Worm (Caenorhabditis elegans) whole organism, late embryonic: ENCODE data around the gene ceh-87.

ENCODE experiments used
- C38D4.7 ChIP-seq: fragments of 200-800 bp; sonication (Bioruptor generic); optimal IDR thresholded peaks from 2 replicates; lab custom pipeline; 2018; ENCODE audit warnings: mild to moderate bottlenecking, missing genetic modification characterization, moderate library complexity, missing compliant biosample characterization
- K02D7.2 ChIP-seq: sonication (generic microtip); optimal IDR thresholded peaks from 2 replicates; lab custom pipeline; 2017; ENCODE audit warnings: mild to moderate bottlenecking, missing genetic modification characterization, missing compliant biosample characterization
- K09A11.1 ChIP-seq: sonication (generic microtip); optimal IDR thresholded peaks from 2 replicates; lab custom pipeline; 2017; ENCODE audit warnings: antibody characterized with exemption, mild to moderate bottlenecking, missing genetic modification characterization, missing compliant biosample characterization; ENCODE audit not compliant: insufficient read depth
- T23F11.4 ChIP-seq: fragments of 200-800 bp; sonication (Bioruptor generic); optimal IDR thresholded peaks from 2 replicates; lab custom pipeline; 2018; ENCODE audit warnings: mild to moderate bottlenecking, missing genetic modification characterization, missing compliant biosample characterization
- ahr-1 ChIP-seq: sonication (generic microtip); optimal IDR thresholded peaks from 2 replicates; lab custom pipeline; 2016; ENCODE audit warnings: missing genetic modification characterization, missing compliant biosample characterization
- ama-1 ChIP-seq: fragments of 150-350 bp; optimal IDR thresholded peaks from 2 replicates; lab custom pipeline; 2014
- ceh-18 ChIP-seq: sonication (generic microtip); optimal IDR thresholded peaks from 2 replicates; lab custom pipeline; 2016; ENCODE audit warnings: missing genetic modification characterization, missing compliant biosample characterization
- ceh-22 ChIP-seq: sonication (generic microtip); optimal IDR thresholded peaks from 2 replicates; lab custom pipeline; 2017; ENCODE audit warnings: missing biosample characterization, missing genetic modification characterization
- ceh-24 ChIP-seq: sonication (generic microtip); optimal IDR thresholded peaks from 2 replicates; lab custom pipeline; 2016; ENCODE audit warnings: mild to moderate bottlenecking, missing genetic modification characterization, missing compliant biosample characterization
- ceh-30 ChIP-seq: fragments of 150-350 bp; optimal IDR thresholded peaks from 2 replicates; lab custom pipeline; 2014; ENCODE audit warnings: missing biosample characterization, missing genetic modification characterization
- ceh-34 ChIP-seq: sonication (generic microtip); optimal IDR thresholded peaks from 2 replicates; lab custom pipeline; 2016; ENCODE audit warnings: mild to moderate bottlenecking, missing genetic modification characterization, missing compliant biosample characterization
- ceh-48 ChIP-seq: sonication (generic microtip); optimal IDR thresholded peaks from 2 replicates; lab custom pipeline; 2016; ENCODE audit warnings: missing genetic modification characterization, inconsistent platforms, missing compliant biosample characterization
- che-1 ChIP-seq: sonication (generic microtip); optimal IDR thresholded peaks from 2 replicates; lab custom pipeline; 2016; ENCODE audit warnings: mild to moderate bottlenecking, missing genetic modification characterization, missing compliant biosample characterization
- elt-2 ChIP-seq: sonication (generic microtip); optimal IDR thresholded peaks from 2 replicates; lab custom pipeline; 2016; ENCODE audit warnings: missing genetic modification reagents, missing genetic modification characterization, missing compliant biosample characterization
- elt-4 ChIP-seq: sonication (generic microtip); optimal IDR thresholded peaks from 2 replicates; lab custom pipeline; 2016; ENCODE audit warnings: missing genetic modification characterization, missing compliant biosample characterization
- ets-4 ChIP-seq: sonication (generic microtip); optimal IDR thresholded peaks from 2 replicates; lab custom pipeline; 2016; ENCODE audit warnings: missing genetic modification characterization, missing compliant biosample characterization
- fax-1 ChIP-seq: sonication (generic microtip); optimal IDR thresholded peaks from 2 replicates; lab custom pipeline; 2016; ENCODE audit warnings: missing genotype, missing genetic modification characterization, missing compliant biosample characterization
- fkh-6 ChIP-seq: sonication (generic microtip); optimal IDR thresholded peaks from 2 replicates; lab custom pipeline; 2016; ENCODE audit warnings: missing genetic modification characterization, missing compliant biosample characterization
- hlh-13 ChIP-seq: fragments of 200-800 bp; sonication (Bioruptor generic); optimal IDR thresholded peaks from 2 replicates; lab custom pipeline; 2018; ENCODE audit warnings: mild to moderate bottlenecking, missing genetic modification characterization, missing compliant biosample characterization
- hlh-30 ChIP-seq: sonication (generic microtip); optimal IDR thresholded peaks from 2 replicates; lab custom pipeline; 2017; ENCODE audit warnings: antibody characterized with exemption, missing genetic modification characterization, missing compliant biosample characterization; ENCODE audit not compliant: insufficient read depth
- lin-11 ChIP-seq: fragments of 200-800 bp; sonication (Bioruptor generic); optimal IDR thresholded peaks from 2 replicates; lab custom pipeline; 2018; ENCODE audit warnings: mild to moderate bottlenecking, missing genetic modification characterization, missing compliant biosample characterization
- mec-3 ChIP-seq: sonication (generic microtip); optimal IDR thresholded peaks from 2 replicates; lab custom pipeline; 2016; ENCODE audit warnings: borderline replicate concordance, missing genetic modification characterization, missing compliant biosample characterization
- nfya-1 ChIP-seq: sonication (generic microtip); optimal IDR thresholded peaks from 2 replicates; lab custom pipeline; 2017; ENCODE audit warnings: missing genetic modification characterization, mild to moderate bottlenecking, missing compliant biosample characterization, antibody characterized with exemption, moderate library complexity
- nhr-11 ChIP-seq: fragments of 150-350 bp; optimal IDR thresholded peaks from 2 replicates; lab custom pipeline; 2014; ENCODE audit warnings: missing biosample characterization, missing genetic modification characterization
- npax-4 ChIP-seq: sonication (generic microtip); optimal IDR thresholded peaks from 2 replicates; lab custom pipeline; 2016; ENCODE audit warnings: missing genetic modification characterization, missing compliant biosample characterization
- odd-2 ChIP-seq: sonication (generic microtip); optimal IDR thresholded peaks from 2 replicates; lab custom pipeline; 2017; ENCODE audit warnings: antibody characterized with exemption, mild to moderate bottlenecking, missing genetic modification characterization, missing compliant biosample characterization
- pat-9 ChIP-seq: fragments of 200-800 bp; sonication (Bioruptor generic); optimal IDR thresholded peaks from 2 replicates; lab custom pipeline; 2018; ENCODE audit warnings: mild to moderate bottlenecking, missing genetic modification characterization, moderate library complexity, missing compliant biosample characterization
- pha-2 ChIP-seq: sonication (generic microtip); optimal IDR thresholded peaks from 2 replicates; lab custom pipeline; 2017; ENCODE audit warnings: mild to moderate bottlenecking, missing genetic modification characterization, missing compliant biosample characterization
- pha-4 ChIP-seq: fragments of 150-350 bp; optimal IDR thresholded peaks from 2 replicates; lab custom pipeline; 2018; ENCODE audit warnings: missing biosample characterization, missing genetic modification reagents, missing genetic modification characterization
- pros-1 ChIP-seq: fragments of 150-350 bp; optimal IDR thresholded peaks from 2 replicates; lab custom pipeline; 2014; ENCODE audit warnings: missing biosample characterization, missing genetic modification reagents, missing genetic modification characterization
- ref-2 ChIP-seq: sonication (generic microtip); optimal IDR thresholded peaks from 2 replicates; lab custom pipeline; 2016; ENCODE audit warnings: missing genetic modification characterization, missing compliant biosample characterization
- sdc-2 ChIP-seq: sonication (generic microtip); optimal IDR thresholded peaks from 2 replicates; lab custom pipeline; 2016; ENCODE audit warnings: missing genotype, missing genetic modification characterization, missing compliant biosample characterization
- sox-4 ChIP-seq: sonication (generic microtip); optimal IDR thresholded peaks from 2 replicates; lab custom pipeline; 2017; ENCODE audit warnings: mild to moderate bottlenecking, missing genetic modification characterization, inconsistent platforms, missing compliant biosample characterization
- syd-9 ChIP-seq: sonication (generic microtip); optimal IDR thresholded peaks from 2 replicates; lab custom pipeline; 2016; ENCODE audit warnings: mild to moderate bottlenecking, missing genetic modification characterization, moderate library complexity, missing compliant biosample characterization
- tbx-2 ChIP-seq: sonication (generic microtip); optimal IDR thresholded peaks from 2 replicates; lab custom pipeline; 2016; ENCODE audit warnings: missing genetic modification characterization, missing compliant biosample characterization
- tbx-7 ChIP-seq: sonication (generic microtip); optimal IDR thresholded peaks from 2 replicates; lab custom pipeline; 2016; ENCODE audit warnings: missing genotype, missing genetic modification characterization, missing compliant biosample characterization
- unc-42 ChIP-seq: sonication (generic microtip); optimal IDR thresholded peaks from 2 replicates; lab custom pipeline; 2016; ENCODE audit warnings: missing genotype, missing genetic modification characterization, missing compliant biosample characterization
- unc-55 ChIP-seq: sonication (generic microtip); optimal IDR thresholded peaks from 2 replicates; lab custom pipeline; 2017; ENCODE audit warnings: missing biosample characterization, missing genetic modification reagents, missing genetic modification characterization

ceh-87 gene

ce11 chrII:2700229-2700628 is 16.1 kb upstream of the ceh-87 start, which contains the start of gene sri-61:
sri-61 (minus strand) TSS chrII:2700329.
- no peak for TF ChIP-seq che-1 (tag; lab: Kevin White, UChicago)
- no peak for TF ChIP-seq ref-2 (tag; lab: Kevin White, UChicago)
- no peak for TF ChIP-seq pros-1 (tag; lab: Kevin White, UChicago)
- no peak for TF ChIP-seq ama-1 (lab: Kevin White, UChicago)
- no peak for TF ChIP-seq ceh-30
- TF ChIP-seq ceh-34 (tag; lab: Kevin White, UChicago) = no peak
- TF ChIP-seq K02D7.2 (tag; lab: Kevin White, UChicago) = no peak
- TF ChIP-seq ceh-24 (tag; lab: Kevin White, UChicago) = no peak
- no peak for TF ChIP-seq K09A11.1 (tag; lab: Kevin White, UChicago)
- TF ChIP-seq ahr-1 = no peak
- TF ChIP-seq tbx-7 = no peak
- TF ChIP-seq ets-4 (tag; lab: Kevin White, UChicago) = no peak
- TF ChIP-seq sox-4 = no peak

DNA sequence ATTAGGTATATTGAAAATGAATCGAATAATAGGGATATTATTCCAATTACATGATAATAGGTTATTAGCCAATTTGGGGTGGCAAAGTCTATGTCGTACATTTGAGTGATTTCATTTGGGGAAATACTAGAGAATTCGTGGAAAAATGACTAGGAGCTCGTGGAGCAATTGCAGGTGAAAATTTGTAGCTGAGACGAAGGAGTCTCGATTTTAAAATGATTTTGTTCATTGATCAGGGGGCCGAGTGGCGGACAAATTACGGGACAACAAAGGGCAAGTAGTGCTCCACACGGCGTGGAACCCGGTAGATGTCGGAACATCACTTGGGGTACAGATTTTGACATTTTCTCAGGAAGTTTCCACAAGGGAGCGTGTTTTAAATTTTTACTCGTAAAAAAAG is 14.3 kb upstream of the ceh-87 start, which contains the start of gene sri-62:
Gene sri-62 (minus strand): TSS at position 101 of the 400 bp plus-strand sequence.
- TF ChIP-seq sox-4 = no peak
- no peak for TF ChIP-seq unc-55 (GFP tag; lab: Kevin White, UChicago)
- no peak for TF ChIP-seq pha-4 (tag; lab: Kevin White, UChicago)
- TF ChIP-seq hlh-13 (GFP tag; lab: Kevin White, UChicago) = no peak
- TF ChIP-seq elt-2 (tag; lab: Kevin White, UChicago) = no peak
- no peak for TF ChIP-seq ceh-22 (tag; lab: Kevin White, UChicago)
- no peak for TF ChIP-seq hlh-30 (tag; lab: Kevin White, UChicago)
- no peak for TF ChIP-seq tbx-2 (tag; lab: Kevin White, UChicago)
- TF ChIP-seq lin-11 = no peak
- TF ChIP-seq fkh-6 (tag; lab: Kevin White, UChicago) = no peak
- no peak for TF ChIP-seq npax-4 (tag; lab: Kevin White, UChicago)
- no peak for TF ChIP-seq C38D4.7 (GFP tag; lab: Kevin White, UChicago)
- no peak for TF ChIP-seq nhr-11 (tag; lab: Kevin White, UChicago)
- no peak for TF ChIP-seq mec-3 (tag; lab: Kevin White, UChicago)
- TF ChIP-seq pat-9 = no peak
- no peak for TF ChIP-seq syd-9 (tag; lab: Kevin White, UChicago)
- TF ChIP-seq che-1 (tag; lab: Kevin White, UChicago) = no peak
- no peak for TF ChIP-seq sdc-2 (tag; lab: Kevin White, UChicago)
- no peak for TF ChIP-seq fax-1 (tag; lab: Kevin White, UChicago)
- TF ChIP-seq, all 69 proteins: peak for 0

DNA sequence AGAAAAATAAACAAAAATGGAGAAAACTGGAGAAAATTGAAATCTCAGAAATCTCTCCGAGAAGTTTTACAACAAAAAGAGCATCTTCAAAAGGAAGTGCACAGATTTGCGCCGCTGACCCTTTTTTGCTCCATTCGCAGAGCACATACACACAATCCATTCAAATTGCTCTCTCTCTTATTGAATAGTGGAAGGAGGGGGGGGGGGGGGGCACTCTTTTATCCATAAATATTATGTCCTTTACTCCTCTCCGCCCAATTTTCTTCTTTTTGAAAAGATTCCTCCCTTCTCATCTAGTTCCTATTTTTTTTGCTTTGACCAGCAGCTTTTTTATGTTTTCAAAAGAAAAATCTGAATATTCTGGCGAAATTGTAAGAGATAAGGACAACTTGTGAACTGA is 11.0 kb upstream of the ceh-87 start:
- TF ChIP-seq ceh-48 (tag; lab: Kevin White, UChicago) (no peak), nfya-1 (no peak), T23F11.4 (no peak), ets-4 (tag; lab: Kevin White, UChicago) (no peak), elt-4 (tag; lab: Kevin White, UChicago) (no peak), unc-42 (tag; lab: Kevin White, UChicago) (peak; percentile 46)

DNA sequence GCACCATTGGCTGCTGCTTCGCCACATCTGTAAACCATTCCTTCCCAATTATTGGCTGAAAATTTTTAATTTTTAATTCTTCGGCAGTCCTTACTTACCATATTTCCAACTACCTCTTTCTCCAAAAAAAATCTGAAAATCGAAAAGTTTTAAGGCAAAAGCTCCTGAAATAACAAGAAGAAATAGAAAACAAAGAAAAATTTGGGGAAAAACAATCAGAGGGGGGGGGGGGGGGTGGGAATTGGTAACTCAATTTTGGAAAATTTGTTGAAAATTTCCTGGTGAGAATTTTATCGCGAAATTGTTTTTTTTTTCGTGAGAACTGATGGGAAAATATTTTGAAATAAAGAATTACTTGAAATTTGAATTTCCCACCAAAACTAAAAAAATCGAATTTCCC is 8.4 kb upstream of the ceh-87 start, which contains the start of gene set-11:
Gene set-11 (minus strand): TSS at position 101 of the 400 bp plus-strand sequence.
- TF ChIP-seq che-1 (tag; lab: Kevin White, UChicago) (no peak), ceh-18 (tag; lab: Kevin White, UChicago) (no peak), pros-1 (tag; lab: Kevin White, UChicago) (no peak), odd-2 (no peak), pha-2 (tag; lab: Kevin White, UChicago) (no peak), mec-3 (tag; lab: Kevin White, UChicago) (no peak)
